Fruit fly (Drosophila melanogaster) S2 (cell line): ENCODE measurements around the gene CG9135.

ENCODE experiments used
- CG8478 ChIP-seq: fragments of >200 bp; optimal IDR thresholded peaks from 2 replicates; lab custom pipeline; 2018
- CTCF ChIP-seq, 2 experiments: fragments of >200 bp; optimal IDR thresholded peaks; 2 replicates each; lab custom pipeline; 2018

DNA sequence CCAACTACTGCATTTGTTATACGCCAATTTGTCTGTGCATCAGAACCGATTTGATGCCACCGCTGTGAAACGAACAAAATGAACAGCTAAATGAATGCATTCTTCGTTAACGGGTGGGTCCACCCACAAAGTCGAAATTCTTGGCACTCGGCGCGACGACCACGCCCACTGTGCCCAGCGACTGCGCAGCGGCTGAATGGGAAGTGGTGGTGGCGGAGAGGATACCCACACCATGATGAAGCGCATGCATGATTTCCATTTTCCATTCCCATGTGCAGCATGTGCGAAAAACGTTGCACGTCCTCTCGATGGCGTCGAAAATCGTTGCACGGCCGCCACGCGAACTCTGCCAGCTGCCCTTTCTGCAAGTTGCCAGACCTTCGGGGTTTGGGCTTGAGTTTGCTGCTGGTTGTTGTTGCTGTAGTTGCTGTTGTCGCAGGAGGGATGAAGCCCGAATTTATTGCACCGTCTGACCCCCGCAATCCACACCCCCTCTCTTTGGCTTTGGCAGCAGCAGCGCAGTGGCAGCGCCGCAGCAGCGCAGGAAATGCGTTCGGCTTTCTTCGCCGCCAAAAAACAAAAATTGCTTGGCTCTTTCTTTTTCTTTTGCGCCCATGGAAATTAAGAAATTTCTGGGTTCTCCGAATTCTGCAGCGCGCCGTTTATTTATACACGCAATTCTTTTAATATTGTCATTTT, 30.7 kb downstream of the CG9135 start:
- TF ChIP-seq CTCF (optimal IDR thresholded peaks at IDR 0.05; lab: Kevin White, UChicago) = no peak
- TF ChIP-seq CG8478 (lab: Kevin White, UChicago) = no peak
